Worm (Caenorhabditis elegans): ENCODE measurements around the gene R08C7.12.

The R08C7.12 gene

DNA sequence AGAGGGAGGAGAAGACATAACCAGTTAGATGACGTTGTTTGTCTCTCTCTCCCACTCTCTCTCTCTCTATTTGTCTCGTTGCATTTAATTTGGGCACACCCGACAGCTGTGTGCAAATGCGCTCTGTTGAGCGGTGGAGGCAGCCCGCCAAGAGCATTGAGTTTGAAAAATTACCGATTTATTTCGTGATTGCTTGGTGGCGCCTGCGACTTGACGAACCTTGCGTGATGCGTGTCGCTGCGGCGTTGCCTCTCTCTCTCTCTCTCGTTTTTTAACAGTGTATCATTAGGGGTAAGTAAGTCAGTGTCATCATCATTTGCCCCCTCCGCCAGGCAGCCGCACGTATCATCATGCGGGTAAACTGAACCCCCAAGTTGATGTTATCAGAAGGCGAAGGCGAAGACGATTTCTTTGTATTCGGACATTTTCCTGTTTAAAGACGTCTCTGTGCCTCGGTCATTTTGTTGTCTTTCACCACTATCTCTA is 43.4 kb upstream of the R08C7.12 start (continued):
- no peak for TF ChIP-seq nhr-102 (tag; optimal IDR thresholded peaks at IDR 0.05)
- peak; percentile 54 to 67 for TF ChIP-seq lsy-2 (tag; optimal IDR thresholded peaks at IDR 0.05)
- TF ChIP-seq fos-1 (tag; optimal IDR thresholded peaks at IDR 0.05) = no peak
- peak; percentile 44 for TF ChIP-seq nhr-6 (tag; optimal IDR thresholded peaks at IDR 0.05)
- peak; percentile 89 for TF ChIP-seq lin-38 (GFP tag; IDR thresholded peaks at IDR 0.05)
- no peak for TF ChIP-seq zag-1 (tag; optimal IDR thresholded peaks at IDR 0.05)
- TF ChIP-seq dpl-1 (GFP tag; optimal IDR thresholded peaks at IDR 0.05) = peak; percentile 67
- peak; percentile 40 for TF ChIP-seq ama-1 (optimal IDR thresholded peaks at IDR 0.05)
- peak in 1 of 2 experiments; percentile 100 for TF ChIP-seq unc-62 (GFP tag; optimal IDR thresholded peaks at IDR 0.05 in 1 of 2)
- TF ChIP-seq unc-62 (tag; optimal IDR thresholded peaks at IDR 0.05) = no peak
- TF ChIP-seq dmd-6 (GFP tag; IDR thresholded peaks at IDR 0.05) = peak; percentile 67

DNA sequence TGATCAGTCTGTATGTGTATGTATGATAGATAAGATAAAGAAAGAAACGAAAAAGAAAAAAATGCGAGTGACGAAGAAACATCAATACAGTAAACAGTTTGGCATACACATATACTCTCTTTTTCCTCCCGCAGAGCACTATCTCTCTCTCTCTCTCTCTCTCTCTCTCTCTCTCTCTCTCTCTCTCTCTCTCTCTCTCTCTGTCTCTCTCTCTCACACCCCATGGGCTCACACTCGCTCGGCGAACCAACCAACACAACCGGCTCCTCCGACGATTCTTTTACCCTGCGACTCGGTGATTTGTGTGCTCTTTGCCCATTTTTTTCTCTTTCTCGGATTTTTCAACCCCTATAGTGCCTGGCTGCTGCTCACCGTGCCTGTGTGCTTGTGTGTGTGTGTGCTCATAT is 42.5 kb upstream of the R08C7.12 start:
- peak; percentile 39; the same call in 1 of the 2 replicates for TF ChIP-seq nhr-42 (GFP tag; IDR thresholded peaks at IDR 0.05)
- TF ChIP-seq nhr-77 (tag; optimal IDR thresholded peaks at IDR 0.05) = peak; percentile 55
- no peak for TF ChIP-seq zfp-2 (tag; optimal IDR thresholded peaks at IDR 0.05)
- peak; percentile 50 for TF ChIP-seq lin-38 (GFP tag; IDR thresholded peaks at IDR 0.05)
- peak; percentile 63 for TF ChIP-seq mep-1 (tag; optimal IDR thresholded peaks at IDR 0.05)
- no peak for TF ChIP-seq lin-29 (GFP tag; IDR thresholded peaks at IDR 0.05)
- no peak for TF ChIP-seq ceh-44 (GFP tag; IDR thresholded peaks at IDR 0.05)
- TF ChIP-seq madf-9 (GFP tag; conservative IDR thresholded peaks at IDR 0.05) = no peak
- no peak for TF ChIP-seq dmd-9 (GFP tag; IDR thresholded peaks at IDR 0.05)
- TF ChIP-seq fos-1 (tag; optimal IDR thresholded peaks at IDR 0.05) = no peak
- peak; percentile 96 for TF ChIP-seq aha-1 (tag)
- TF ChIP-seq mdl-1 (tag; optimal IDR thresholded peaks at IDR 0.05) = peak in 1 of 2 experiments; percentile 42
- peak; percentile 76 for TF ChIP-seq dve-1 (tag; optimal IDR thresholded peaks at IDR 0.05; ENCODE audit: insufficient read depth)
- TF ChIP-seq ztf-7 (tag; optimal IDR thresholded peaks at IDR 0.05) = no peak
- no peak for TF ChIP-seq D1046.2 (GFP tag; IDR thresholded peaks at IDR 0.05)
- peak; percentile 20 for TF ChIP-seq nhr-48 (tag; optimal IDR thresholded peaks at IDR 0.05)
- TF ChIP-seq daf-16 (GFP tag; optimal IDR thresholded peaks at IDR 0.05) = no peak
- TF ChIP-seq daf-16 (tag; optimal IDR thresholded peaks at IDR 0.05) = peak; percentile 92
- TF ChIP-seq ceh-62 (tag; optimal IDR thresholded peaks at IDR 0.05) = no peak
- 0 out of 2 replicates have a peak, but pooled peaks have one; percentile 12 for TF ChIP-seq arid-1 (GFP tag; conservative IDR thresholded peaks at IDR 0.05)
- peak; percentile 87 for TF ChIP-seq set-16 (GFP tag; IDR thresholded peaks at IDR 0.05)
- peak; percentile 4 for TF ChIP-seq nhr-11 (tag; optimal IDR thresholded peaks at IDR 0.05)
- peak; percentile 23; the same call in 1 of the 2 replicates for TF ChIP-seq T26A8.4 (GFP tag; IDR thresholded peaks at IDR 0.05)
- no peak for TF ChIP-seq dmd-8 (GFP tag; IDR thresholded peaks at IDR 0.05)
- peak; percentile 49 for TF ChIP-seq pqm-1 (tag; optimal IDR thresholded peaks at IDR 0.05)
- no peak for TF ChIP-seq nhr-102 (tag; optimal IDR thresholded peaks at IDR 0.05)
- peak; percentile 37 for TF ChIP-seq nhr-28 (tag; optimal IDR thresholded peaks at IDR 0.05)
- TF ChIP-seq nhr-10 (tag; optimal IDR thresholded peaks at IDR 0.05) = peak; percentile 25
- peak; percentile 89 for TF ChIP-seq hlh-11 (tag; optimal IDR thresholded peaks at IDR 0.05)
- peak; percentile 68 for TF ChIP-seq dmd-6 (GFP tag; IDR thresholded peaks at IDR 0.05)
- TF ChIP-seq lin-13 (GFP tag; optimal IDR thresholded peaks at IDR 0.05) = peak; percentile 8
- TF ChIP-seq tra-1 (GFP tag; IDR thresholded peaks at IDR 0.05) = no peak
- peak in 1 of 2 experiments; percentile 53 for TF ChIP-seq lsy-2 (tag; optimal IDR thresholded peaks at IDR 0.05)
- TF ChIP-seq snpc-1.2 (GFP tag; IDR thresholded peaks at IDR 0.05) = no peak
- TF ChIP-seq mxl-3 (GFP tag; optimal IDR thresholded peaks at IDR 0.05) = peak; percentile 18
- no peak for TF ChIP-seq rbr-2 (tag; optimal IDR thresholded peaks at IDR 0.05)
- TF ChIP-seq egl-27 (tag; optimal IDR thresholded peaks at IDR 0.05) = no peak
- TF ChIP-seq hlh-30 (tag; optimal IDR thresholded peaks at IDR 0.05; ENCODE audit: insufficient read depth) = no peak
- no peak for TF ChIP-seq daf-19 (GFP tag; conservative IDR thresholded peaks at IDR 0.05)
- TF ChIP-seq saeg-2 (GFP tag; IDR thresholded peaks at IDR 0.05) = no peak
- peak in 1 of 2 experiments; percentile 72 for TF ChIP-seq unc-62 (GFP tag; optimal IDR thresholded peaks at IDR 0.05 in 1 of 2)
- no peak for TF ChIP-seq unc-62 (tag; optimal IDR thresholded peaks at IDR 0.05)
- peak; percentile 93 for TF ChIP-seq pha-4 (GFP tag; IDR thresholded peaks at IDR 0.05)
- TF ChIP-seq pha-4 (tag; optimal IDR thresholded peaks at IDR 0.05) = peak; percentile 55
- TF ChIP-seq snpc-4 (tag; optimal IDR thresholded peaks at IDR 0.05) = no peak

Measured in whole organism, L4 larva.